Fruit fly (Drosophila melanogaster) whole organism, prepupa: ENCODE measurements around the gene PAN3.

Experiments used
- Blimp-1 ChIP-seq: fragments of 200-800 bp; sonication (Bioruptor generic); optimal IDR thresholded peaks from 3 replicates; lab custom pipeline; 2017; ENCODE audit warnings: missing biosample characterization, missing genetic modification characterization, mild to moderate bottlenecking, moderate library complexity, missing genetic modification reagents
- CG10631 ChIP-seq: fragments of 200-800 bp; sonication (Bioruptor generic); optimal IDR thresholded peaks from 2 replicates; lab custom pipeline; 2016; ENCODE audit warnings: missing biosample characterization, missing genetic modification characterization
- CG10669 ChIP-seq: fragments of 200-800 bp; sonication (Bioruptor generic); optimal IDR thresholded peaks from 3 replicates; lab custom pipeline; 2018; ENCODE audit warnings: missing biosample characterization, mild to moderate bottlenecking, missing genetic modification characterization, moderate library complexity
- CG11294 ChIP-seq: fragments of 200-800 bp; sonication (Bioruptor generic); IDR thresholded peaks from 2 replicates; pipeline ENCODE4 v1.3.6; 2022; ENCODE audit warnings: missing biosample characterization, missing genetic modification characterization
- CG11762 ChIP-seq: fragments of 200-800 bp; sonication (Bioruptor generic); optimal IDR thresholded peaks from 3 replicates; lab custom pipeline; 2016; ENCODE audit warnings: missing biosample characterization, missing genetic modification characterization; ENCODE audit not compliant: insufficient read depth
- CG15336 ChIP-seq: fragments of 200-800 bp; sonication (Bioruptor generic); IDR thresholded peaks from 2 replicates; pipeline ENCODE4 v1.3.6; 2022; ENCODE audit warnings: missing biosample characterization, missing genetic modification characterization
- CG1621 ChIP-seq: fragments of 200-800 bp; sonication (Bioruptor generic); optimal IDR thresholded peaks from 3 replicates; lab custom pipeline; 2018; ENCODE audit warnings: missing biosample characterization, mild to moderate bottlenecking, missing genetic modification characterization
- CG16779 ChIP-seq: fragments of 200-800 bp; sonication (Bioruptor generic); optimal IDR thresholded peaks from 3 replicates; lab custom pipeline; 2017; ENCODE audit warnings: missing biosample characterization, mild to moderate bottlenecking, missing genetic modification characterization
- CG3032 ChIP-seq: fragments of 200-800 bp; optimal IDR thresholded peaks from 2 replicates; lab custom pipeline; 2019; ENCODE audit warnings: missing biosample characterization, mild to moderate bottlenecking, missing genetic modification characterization, moderate library complexity
- CG31627 ChIP-seq: fragments of 200-800 bp; sonication (Bioruptor generic); optimal IDR thresholded peaks from 3 replicates; lab custom pipeline; 2016; ENCODE audit warnings: missing biosample characterization, missing genetic modification characterization
- CG32006 ChIP-seq: fragments of 200-800 bp; sonication (Bioruptor generic); optimal IDR thresholded peaks from 3 replicates; lab custom pipeline; 2017; ENCODE audit warnings: missing biosample characterization, mild to moderate bottlenecking, missing genetic modification characterization
- CG34406 ChIP-seq: fragments of 200-800 bp; sonication (Bioruptor generic); optimal IDR thresholded peaks from 3 replicates; lab custom pipeline; 2016; ENCODE audit warnings: missing biosample characterization, missing genetic modification characterization
- CG6163 ChIP-seq: fragments of 200-800 bp; sonication (Bioruptor generic); IDR thresholded peaks from 3 replicates; pipeline ENCODE4 v1.3.6; 2022; ENCODE audit warnings: missing biosample characterization, missing genetic modification characterization
- CG6276 ChIP-seq: fragments of 200-800 bp; sonication (Bioruptor generic); optimal IDR thresholded peaks from 2 replicates; lab custom pipeline; 2017; ENCODE audit warnings: missing biosample characterization, mild to moderate bottlenecking, missing genetic modification characterization
- CG6808 ChIP-seq: fragments of 200-800 bp; sonication (Bioruptor generic); optimal IDR thresholded peaks from 3 replicates; lab custom pipeline; 2017; ENCODE audit warnings: missing biosample characterization, missing genetic modification characterization, mild to moderate bottlenecking, moderate library complexity, missing genetic modification reagents
- CG6854 ChIP-seq: fragments of 200-800 bp; sonication (Bioruptor generic); optimal IDR thresholded peaks from 2 replicates; lab custom pipeline; 2017; ENCODE audit warnings: missing biosample characterization, mild to moderate bottlenecking, missing genetic modification characterization
- CG8119 ChIP-seq: fragments of 200-800 bp; sonication (Bioruptor generic); IDR thresholded peaks from 3 replicates; pipeline ENCODE4 v1.3.6; 2022; ENCODE audit warnings: missing biosample characterization, missing genetic modification characterization
- CG8319 ChIP-seq: fragments of 200-800 bp; sonication (Bioruptor generic); optimal IDR thresholded peaks from 3 replicates; lab custom pipeline; 2016; ENCODE audit warnings: missing biosample characterization, missing genetic modification characterization
- CG9139 ChIP-seq: fragments of 200-800 bp; sonication (Bioruptor generic); optimal IDR thresholded peaks from 3 replicates; lab custom pipeline; 2017; ENCODE audit warnings: missing biosample characterization, mild to moderate bottlenecking, missing genetic modification characterization
- Eip75B ChIP-seq: fragments of 200-800 bp; sonication (Bioruptor generic); optimal IDR thresholded peaks from 3 replicates; lab custom pipeline; 2016; ENCODE audit warnings: missing biosample characterization, missing genetic modification characterization
- Eip78C ChIP-seq: fragments of 200-800 bp; sonication (Bioruptor generic); peaks from one replicate; lab custom pipeline; 2016; ENCODE audit warnings: missing biosample characterization, missing genetic modification characterization
- Ets21C ChIP-seq: fragments of 200-800 bp; sonication (Bioruptor generic); optimal IDR thresholded peaks from 3 replicates; lab custom pipeline; 2016; ENCODE audit warnings: missing biosample characterization, missing genetic modification characterization
- Ets96B ChIP-seq: fragments of 200-800 bp; optimal IDR thresholded peaks from 2 replicates; lab custom pipeline; 2019; ENCODE audit warnings: missing biosample characterization, mild to moderate bottlenecking, missing genetic modification characterization, moderate library complexity
- Hr38 ChIP-seq: sonication (Bioruptor generic); optimal IDR thresholded peaks from 2 replicates; lab custom pipeline; 2016; ENCODE audit warnings: missing biosample characterization, missing genetic modification characterization
- Hr39 ChIP-seq: fragments of 200-800 bp; sonication (Bioruptor generic); optimal IDR thresholded peaks from 2 replicates; lab custom pipeline; 2016; ENCODE audit warnings: missing biosample characterization, missing genetic modification characterization
- Hr4 ChIP-seq: fragments of 200-800 bp; sonication (Bioruptor generic); optimal IDR thresholded peaks from 3 replicates; lab custom pipeline; 2016; ENCODE audit warnings: missing biosample characterization, missing genetic modification characterization
- Met ChIP-seq: fragments of 200-800 bp; sonication (Bioruptor generic); optimal IDR thresholded peaks from 3 replicates; lab custom pipeline; 2016; ENCODE audit warnings: missing biosample characterization, missing genetic modification characterization
- OdsH ChIP-seq: fragments of 200-800 bp; sonication (Bioruptor generic); optimal IDR thresholded peaks from 3 replicates; lab custom pipeline; 2016; ENCODE audit warnings: missing biosample characterization, missing genetic modification characterization
- Smox ChIP-seq: fragments of 200-800 bp; sonication (Bioruptor generic); optimal IDR thresholded peaks from 3 replicates; lab custom pipeline; 2016; ENCODE audit warnings: missing biosample characterization, missing genetic modification characterization
- Sox102F ChIP-seq: fragments of 200-800 bp; sonication (Bioruptor generic); optimal IDR thresholded peaks from 2 replicates; lab custom pipeline; 2016; ENCODE audit warnings: missing biosample characterization, mild to moderate bottlenecking, missing genetic modification characterization
- acj6 ChIP-seq: fragments of 200-800 bp; sonication (Bioruptor generic); optimal IDR thresholded peaks from 3 replicates; lab custom pipeline; 2016; ENCODE audit warnings: missing biosample characterization, missing genetic modification characterization
- dac ChIP-seq: fragments of 200-800 bp; sonication (Bioruptor generic); optimal IDR thresholded peaks from 2 replicates; lab custom pipeline; 2017; ENCODE audit warnings: missing biosample characterization, mild to moderate bottlenecking, missing genetic modification characterization
- eg ChIP-seq: fragments of 200-800 bp; sonication (Bioruptor generic); IDR thresholded peaks from 3 replicates; pipeline ENCODE4 v1.3.6; 2022; ENCODE audit warnings: missing biosample characterization, missing genetic modification characterization
- esn ChIP-seq: fragments of 200-800 bp; sonication (Bioruptor generic); optimal IDR thresholded peaks from 2 replicates; lab custom pipeline; 2016; ENCODE audit warnings: missing biosample characterization, mild to moderate bottlenecking, missing genetic modification characterization, moderate library complexity
- fd59A ChIP-seq: fragments of 200-800 bp; sonication (Bioruptor generic); optimal IDR thresholded peaks from 2 replicates; lab custom pipeline; 2017; ENCODE audit warnings: missing biosample characterization, mild to moderate bottlenecking, missing genetic modification characterization, missing genetic modification reagents
- fd85E ChIP-seq: fragments of 200-800 bp; sonication (Bioruptor generic); optimal IDR thresholded peaks from 3 replicates; lab custom pipeline; 2016; ENCODE audit warnings: missing biosample characterization, missing genetic modification characterization
- fkh ChIP-seq: fragments of 200-800 bp; sonication (Bioruptor generic); optimal IDR thresholded peaks from 3 replicates; lab custom pipeline; 2017; ENCODE audit warnings: missing biosample characterization, mild to moderate bottlenecking, missing genetic modification characterization, moderate library complexity
- lz ChIP-seq: fragments of 200-800 bp; sonication (Bioruptor generic); optimal IDR thresholded peaks from 3 replicates; lab custom pipeline; 2016; ENCODE audit warnings: missing biosample characterization, missing genetic modification characterization
- net ChIP-seq: fragments of 200-800 bp; sonication (Bioruptor generic); optimal IDR thresholded peaks from 3 replicates; lab custom pipeline; 2016; ENCODE audit warnings: missing biosample characterization, missing genetic modification characterization
- spab ChIP-seq: fragments of 200-800 bp; sonication (Bioruptor generic); optimal IDR thresholded peaks from 2 replicates; lab custom pipeline; 2017; ENCODE audit warnings: missing biosample characterization, mild to moderate bottlenecking, missing genetic modification characterization, missing genetic modification reagents
- ss ChIP-seq, 2 experiments: fragments of 200-800 bp; sonication (Bioruptor generic); optimal IDR thresholded peaks; 2 replicates in 1 of 2; 3 replicates in 1 of 2; lab custom pipeline; 2017 to 2018; ENCODE audit warnings: mild to moderate bottlenecking in 2 of 2, missing biosample characterization in 2 of 2, missing genetic modification characterization in 2 of 2, moderate library complexity in 1 of 2
- svp ChIP-seq: fragments of 200-800 bp; sonication (Bioruptor generic); peaks from one replicate; lab custom pipeline; 2016; ENCODE audit warnings: missing biosample characterization, missing genetic modification characterization
- topi ChIP-seq: fragments of 200-800 bp; sonication (Bioruptor generic); optimal IDR thresholded peaks from 3 replicates; lab custom pipeline; 2016; ENCODE audit warnings: missing biosample characterization, missing genetic modification characterization
- vri ChIP-seq: fragments of 200-800 bp; sonication (Bioruptor generic); optimal IDR thresholded peaks from 3 replicates; lab custom pipeline; 2016; ENCODE audit warnings: missing biosample characterization, mild to moderate bottlenecking, missing genetic modification characterization

The PAN3 gene

DNA sequence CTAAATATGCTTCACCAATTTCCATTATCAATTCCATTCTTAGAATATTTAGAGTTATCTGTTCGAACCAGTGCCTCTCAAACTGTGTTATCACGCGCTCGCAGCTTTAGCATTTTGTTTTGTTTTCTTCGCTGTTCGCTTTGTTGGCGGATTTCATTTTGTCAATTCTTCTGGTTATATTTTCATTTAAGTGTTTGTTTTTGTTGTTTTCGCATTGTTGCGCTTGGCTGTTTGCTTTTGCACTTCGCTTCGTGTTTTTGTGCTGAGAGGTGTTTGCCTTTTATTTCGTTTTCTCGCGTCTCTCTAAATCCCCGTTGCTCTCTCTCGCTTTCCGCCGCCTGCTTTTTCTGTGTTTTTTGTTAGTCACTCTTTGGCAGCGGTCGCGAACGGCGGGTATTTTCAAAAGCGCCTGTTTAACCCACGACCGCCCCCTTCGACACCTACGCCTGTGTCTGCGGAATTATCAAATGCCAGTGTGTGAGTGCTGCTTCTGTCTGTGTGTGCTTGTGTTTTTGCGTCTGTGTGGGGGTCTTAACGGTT, 6.7 kb downstream of the PAN3 start (continued):
- TF ChIP-seq net (GFP tag; lab: Kevin White, UChicago): peak; percentile 81
- peak; percentile 89 to 93 for TF ChIP-seq ss (GFP tag; optimal IDR thresholded peaks at IDR 0.05; lab: Kevin White, UChicago)
- TF ChIP-seq CG15336 (GFP tag; lab: Robert Waterston, UW): peak; percentile 91
- TF ChIP-seq CG6276 (GFP tag; lab: Kevin White, UChicago): peak; percentile 62
- peak; percentile 1 for TF ChIP-seq dac
- TF ChIP-seq CG32006: peak; percentile 21
- peak; percentile 73 for TF ChIP-seq CG6854 (GFP tag; lab: Kevin White, UChicago)
- peak; percentile 12 for TF ChIP-seq CG10631
- TF ChIP-seq CG34406 (GFP tag; lab: Kevin White, UChicago): peak; percentile 62
- TF ChIP-seq Ets21C (GFP tag; lab: Kevin White, UChicago): no peak
- peak; percentile 31 for TF ChIP-seq Ets96B (tag; lab: Kevin White, UChicago)
- TF ChIP-seq eg (GFP tag; lab: Robert Waterston, UW): peak; percentile 77
- peak; percentile 62 for TF ChIP-seq CG16779 (tag; lab: Kevin White, UChicago)
- peak; percentile 61 for TF ChIP-seq esn (GFP tag; lab: Kevin White, UChicago)
- TF ChIP-seq CG8119 (GFP tag; lab: Robert Waterston, UW): peak; percentile 91
- TF ChIP-seq spab (GFP tag; lab: Kevin White, UChicago): no peak
- peak; percentile 86 for TF ChIP-seq Sox102F (GFP tag; lab: Kevin White, UChicago)
- TF ChIP-seq Smox (GFP tag; lab: Kevin White, UChicago): peak; percentile 29
- TF ChIP-seq topi: peak; percentile 6
- peak; percentile 46 for TF ChIP-seq Eip75B (GFP tag; lab: Kevin White, UChicago)
- TF ChIP-seq CG31627 (GFP tag; lab: Kevin White, UChicago): no peak
- peak; percentile 38 for TF ChIP-seq OdsH (GFP tag; lab: Kevin White, UChicago)
- TF ChIP-seq CG8319 (GFP tag; lab: Kevin White, UChicago): no peak
- 0 out of 2 replicates have a peak, but pooled peaks have one; percentile 9 for TF ChIP-seq CG11294
- peak; percentile 75 for TF ChIP-seq CG1621
- peak; percentile 16 for TF ChIP-seq fd59A (GFP tag; lab: Kevin White, UChicago)
- peak; percentile 91 for TF ChIP-seq vri (GFP tag; lab: Kevin White, UChicago)

DNA sequence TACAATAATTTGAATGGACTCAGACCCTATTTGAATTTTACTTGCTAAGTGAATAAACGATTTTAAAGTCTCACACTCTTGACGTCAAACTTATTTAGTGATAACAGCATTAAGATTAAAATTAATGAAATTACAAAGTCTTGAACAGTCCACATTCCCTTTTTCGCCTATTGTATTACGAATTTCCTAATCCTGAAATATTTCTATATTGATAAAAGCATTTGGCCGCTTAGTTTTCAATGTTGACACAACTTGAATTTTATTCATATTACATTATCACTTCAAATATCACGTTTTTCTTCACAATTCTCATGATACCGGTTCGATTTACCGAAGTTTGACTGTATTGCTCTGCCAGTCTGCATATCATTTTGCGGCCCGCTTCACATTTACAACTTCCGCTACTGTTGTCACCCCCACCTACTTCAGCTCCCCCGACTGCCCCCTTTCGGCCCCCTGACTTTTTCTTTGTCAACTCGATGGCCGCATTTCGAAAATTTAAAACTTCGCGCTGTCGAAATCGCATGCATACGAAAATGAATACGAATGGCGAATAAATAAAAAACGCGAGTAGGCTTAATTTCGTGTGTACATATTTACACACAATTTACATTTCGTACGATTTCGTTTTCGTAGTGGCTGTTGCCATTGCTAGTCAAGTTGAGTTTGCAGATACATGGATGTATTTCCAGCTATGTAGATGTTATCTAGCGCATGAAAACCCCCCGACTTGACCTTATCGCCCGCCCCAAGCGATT, 7.6 kb downstream of the PAN3 start:
- peak; percentile 50 for TF ChIP-seq Blimp-1 (GFP tag; lab: Kevin White, UChicago)
- peak; percentile 71 for TF ChIP-seq fkh (GFP tag; lab: Kevin White, UChicago)
- TF ChIP-seq Smox (GFP tag; lab: Kevin White, UChicago): peak; percentile 60
- TF ChIP-seq lz (GFP tag; lab: Kevin White, UChicago): peak; percentile 57
- TF ChIP-seq spab (GFP tag; lab: Kevin White, UChicago): peak; percentile 29
- peak; percentile 9 for TF ChIP-seq CG6854 (GFP tag; lab: Kevin White, UChicago)
- TF ChIP-seq svp (GFP tag; lab: Kevin White, UChicago): peak; percentile 81
- TF ChIP-seq CG3032: peak; percentile 3
- TF ChIP-seq CG1621: no peak
- TF ChIP-seq vri (GFP tag; lab: Kevin White, UChicago): no peak
- TF ChIP-seq Ets96B (tag; lab: Kevin White, UChicago): peak; percentile 21
- peak; percentile 27 for TF ChIP-seq CG10631
- TF ChIP-seq Met: peak; percentile 68
- TF ChIP-seq topi: peak; percentile 75
- TF ChIP-seq CG6276 (GFP tag; lab: Kevin White, UChicago): peak; percentile 43
- no peak for TF ChIP-seq dac
- no peak for TF ChIP-seq CG16779 (tag; lab: Kevin White, UChicago)
- peak; percentile 51 for TF ChIP-seq Hr4 (GFP tag; lab: Kevin White, UChicago)
- TF ChIP-seq CG15336 (GFP tag; lab: Robert Waterston, UW): no peak; the same call in 1 of the 2 replicates
- TF ChIP-seq acj6 (GFP tag; lab: Kevin White, UChicago): peak; percentile 40
- peak; percentile 66 for TF ChIP-seq Sox102F (GFP tag; lab: Kevin White, UChicago)
- TF ChIP-seq OdsH (GFP tag; lab: Kevin White, UChicago): peak; percentile 51
- TF ChIP-seq Hr39 (GFP tag; lab: Kevin White, UChicago): peak; percentile 69
- TF ChIP-seq CG10669: peak; percentile 49
- TF ChIP-seq CG34406 (GFP tag; lab: Kevin White, UChicago): peak; percentile 63
- TF ChIP-seq CG32006: peak; percentile 64
- no peak for TF ChIP-seq fd85E (GFP tag; lab: Kevin White, UChicago)
- peak; percentile 50 for TF ChIP-seq esn (GFP tag; lab: Kevin White, UChicago)
- TF ChIP-seq CG8319 (GFP tag; lab: Kevin White, UChicago): no peak
- TF ChIP-seq Eip78C (GFP tag; lab: Kevin White, UChicago): peak; percentile 87
- TF ChIP-seq CG6163 (GFP tag; lab: Robert Waterston, UW): no peak
- TF ChIP-seq CG9139 (GFP tag; lab: Kevin White, UChicago): no peak
- peak; percentile 58 for TF ChIP-seq CG11762 (GFP tag; lab: Kevin White, UChicago)
- TF ChIP-seq net (GFP tag; lab: Kevin White, UChicago): no peak
- TF ChIP-seq Hr38 (GFP tag; lab: Kevin White, UChicago): no peak
- TF ChIP-seq CG6808 (GFP tag; lab: Kevin White, UChicago): peak; percentile 54
